Worm (Caenorhabditis elegans): ENCODE data around the gene ZK1058.9.

The ZK1058.9 gene

DNA sequence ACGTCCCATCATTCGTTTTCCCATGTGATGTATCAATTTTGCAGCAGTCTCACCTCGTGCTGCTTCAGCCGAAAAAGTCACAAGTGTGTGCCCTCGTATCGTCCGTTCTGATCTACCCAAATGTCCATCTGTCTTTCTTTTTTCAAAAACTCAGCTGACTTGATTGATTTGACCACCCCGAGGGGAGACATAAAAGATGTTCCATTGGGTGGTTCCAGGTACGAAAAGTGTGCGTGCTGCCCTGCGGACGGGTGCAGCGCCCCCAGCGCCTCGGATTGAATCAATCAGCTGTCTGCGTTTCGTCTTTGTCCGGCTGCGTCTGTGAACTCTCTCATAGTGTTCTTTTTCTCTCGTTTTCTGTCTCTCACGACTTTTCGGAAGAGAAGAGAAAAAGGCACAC, 27.2 kb upstream of the ZK1058.9 start (continued):
- TF ChIP-seq F52B5.7 (tag; optimal IDR thresholded peaks at IDR 0.05): no peak
- peak; percentile 61 for TF ChIP-seq nhr-80 (tag; optimal IDR thresholded peaks at IDR 0.05)
- TF ChIP-seq snpc-1.3 (tag; optimal IDR thresholded peaks at IDR 0.05; ENCODE audit: insufficient read depth): no peak
- TF ChIP-seq ceh-79 (tag; optimal IDR thresholded peaks at IDR 0.05): no peak
- no peak for TF ChIP-seq lsl-1 (GFP tag; optimal IDR thresholded peaks at IDR 0.05)
- TF ChIP-seq F37B4.10 (GFP tag; IDR thresholded peaks at IDR 0.05): no peak
- TF ChIP-seq lir-1 (GFP tag; conservative IDR thresholded peaks at IDR 0.05): peak; percentile 53; the same call in 1 of the 2 replicates
- no peak for TF ChIP-seq nfya-2 (GFP tag; IDR thresholded peaks at IDR 0.05)
- no peak for TF ChIP-seq ZK185.1 (tag; optimal IDR thresholded peaks at IDR 0.05; ENCODE audit: poor library complexity, severe bottlenecking)
- no peak for TF ChIP-seq lin-26 (GFP tag; IDR thresholded peaks at IDR 0.05)
- no peak for TF ChIP-seq let-607 (tag; optimal IDR thresholded peaks at IDR 0.05)
- no peak for TF ChIP-seq hmg-20 (GFP tag; IDR thresholded peaks at IDR 0.05)
- TF ChIP-seq athp-1 (tag; optimal IDR thresholded peaks at IDR 0.05): no peak
- no peak for TF ChIP-seq ztf-28 (GFP tag; IDR thresholded peaks at IDR 0.05)
- TF ChIP-seq madf-3 (GFP tag; IDR thresholded peaks at IDR 0.05): no peak
- no peak for TF ChIP-seq nhr-120 (GFP tag; IDR thresholded peaks at IDR 0.05)
- no peak for TF ChIP-seq sdz-38 (tag; optimal IDR thresholded peaks at IDR 0.05)
- TF ChIP-seq mes-4 (tag; optimal IDR thresholded peaks at IDR 0.05): no peak
- no peak for TF ChIP-seq efl-1 (GFP tag; optimal IDR thresholded peaks at IDR 0.05)
- no peak for TF ChIP-seq ama-1 (optimal IDR thresholded peaks at IDR 0.05)
- TF ChIP-seq ama-1 (GFP tag; optimal IDR thresholded peaks at IDR 0.05): no peak
- no peak for TF ChIP-seq F39B2.1 (GFP tag; IDR thresholded peaks at IDR 0.05)
- TF ChIP-seq F57C9.4 (tag; optimal IDR thresholded peaks at IDR 0.05): no peak
- TF ChIP-seq ekl-4 (GFP tag; IDR thresholded peaks at IDR 0.05): no peak
- no peak for TF ChIP-seq ets-4 (GFP tag; optimal IDR thresholded peaks at IDR 0.05)
- no peak for TF ChIP-seq aptf-2 (GFP tag; conservative IDR thresholded peaks at IDR 0.05)
- no peak for TF ChIP-seq egl-44 (GFP tag; IDR thresholded peaks at IDR 0.05)
- no peak for TF ChIP-seq gei-17 (GFP tag; optimal IDR thresholded peaks at IDR 0.05)
- TF ChIP-seq cebp-2 (GFP tag; IDR thresholded peaks at IDR 0.05): no peak
- no peak for TF ChIP-seq repo-1 (tag; optimal IDR thresholded peaks at IDR 0.05)
- TF ChIP-seq pbrm-1 (GFP tag; IDR thresholded peaks at IDR 0.05): peak; percentile 35; the same call in 1 of the 2 replicates
- no peak for TF ChIP-seq hrde-1 (tag; optimal IDR thresholded peaks at IDR 0.05; ENCODE audit: borderline replicate concordance)
- peak; percentile 57; the same call in 1 of the 2 replicates for TF ChIP-seq cebp-1 (GFP tag; IDR thresholded peaks at IDR 0.05)
- TF ChIP-seq cebp-1 (tag; optimal IDR thresholded peaks at IDR 0.05): peak; percentile 81
- 0 out of 2 replicates have a peak, but pooled peaks have one; percentile 22 for TF ChIP-seq Y53G8AR.9 (GFP tag; conservative IDR thresholded peaks at IDR 0.05)
- 0 out of 2 replicates have a peak, but pooled peaks have one; percentile 60 for TF ChIP-seq K11D2.4 (GFP tag; IDR thresholded peaks at IDR 0.05)
- TF ChIP-seq snpc-4 (GFP tag; optimal IDR thresholded peaks at IDR 0.05): no peak
- peak in 1 of 4 experiments; percentile 20 for TF ChIP-seq snpc-4 (tag; optimal IDR thresholded peaks at IDR 0.05)
- TF ChIP-seq dox-1 (GFP tag; IDR thresholded peaks at IDR 0.05): no peak
- TF ChIP-seq ceh-100 (GFP tag; IDR thresholded peaks at IDR 0.05): no peak
- no peak for TF ChIP-seq mel-28 (tag; optimal IDR thresholded peaks at IDR 0.05; ENCODE audit: borderline replicate concordance)
- TF ChIP-seq egl-18 (GFP tag; IDR thresholded peaks at IDR 0.05): no peak
- TF ChIP-seq attf-5 (GFP tag; optimal IDR thresholded peaks at IDR 0.05): peak; percentile 79
- TF ChIP-seq rcor-1 (GFP tag; IDR thresholded peaks at IDR 0.05): no peak
- no peak for TF ChIP-seq mxl-1 (tag; optimal IDR thresholded peaks at IDR 0.05)
- TF ChIP-seq F33H1.4 (GFP tag; IDR thresholded peaks at IDR 0.05): no peak
- no peak for TF ChIP-seq F23B12.7 (tag; optimal IDR thresholded peaks at IDR 0.05; ENCODE audit: insufficient read depth)
- no peak for TF ChIP-seq F55B11.4 (tag; optimal IDR thresholded peaks at IDR 0.05; ENCODE audit: borderline replicate concordance, insufficient read depth)
- TF ChIP-seq pha-4 (tag; optimal IDR thresholded peaks at IDR 0.05): no peak
- TF ChIP-seq B0019.2 (GFP tag; conservative IDR thresholded peaks at IDR 0.05): no peak
